Fruit fly (Drosophila melanogaster): ENCODE results near the gene mtrm.
A peak's percentile ranks its signal among the peaks of the same experiment; 100 is the strongest.

Gene mtrm

dm6 chr3L:8383968-8384367 lies 28.8 kb upstream of the mtrm start (continued):
- TF ChIP-seq achi (GFP tag; optimal IDR thresholded peaks at IDR 0.05) (peak; percentile 27), fd59A (GFP tag; optimal IDR thresholded peaks at IDR 0.05) (no peak), CG6792 (GFP tag; optimal IDR thresholded peaks at IDR 0.05) (no peak), CG6276 (GFP tag; optimal IDR thresholded peaks at IDR 0.05) (peak; percentile 21), ss (GFP tag; optimal IDR thresholded peaks at IDR 0.05) (peak in 1 of 2 experiments; percentile 38), lz (GFP tag; optimal IDR thresholded peaks at IDR 0.05) (no peak), Eip93F (GFP tag; optimal IDR thresholded peaks at IDR 0.05) (no peak), salr (GFP tag; optimal IDR thresholded peaks at IDR 0.05) (peak in 1 of 2 experiments; percentile 59), CG11902 (GFP tag; optimal IDR thresholded peaks at IDR 0.05) (no peak), Gug (GFP tag; IDR thresholded peaks at IDR 0.05) (no peak), cyc (GFP tag; optimal IDR thresholded peaks at IDR 0.05) (no peak), Ets96B (tag; optimal IDR thresholded peaks at IDR 0.05) (no peak), dsx (GFP tag; optimal IDR thresholded peaks at IDR 0.05; ENCODE audit: poor library complexity, severe bottlenecking) (no peak), Smox (GFP tag; optimal IDR thresholded peaks at IDR 0.05) (no peak), CG4318 (GFP tag; optimal IDR thresholded peaks at IDR 0.05) (peak; percentile 59), CG15336 (GFP tag; IDR thresholded peaks at IDR 0.05) (peak; percentile 73), CG6163 (GFP tag; IDR thresholded peaks at IDR 0.05) (no peak), pdm3 (GFP tag; optimal IDR thresholded peaks at IDR 0.05) (peak; percentile 23), dac (GFP tag; optimal IDR thresholded peaks at IDR 0.05) (peak; percentile 51), CG31627 (GFP tag; optimal IDR thresholded peaks at IDR 0.05) (no peak), acj6 (GFP tag; optimal IDR thresholded peaks at IDR 0.05) (no peak), CG1621 (tag; optimal IDR thresholded peaks at IDR 0.05) (no peak), Met (GFP tag; optimal IDR thresholded peaks at IDR 0.05) (no peak), CG9139 (GFP tag; optimal IDR thresholded peaks at IDR 0.05) (no peak), OdsH (GFP tag; optimal IDR thresholded peaks at IDR 0.05) (peak; percentile 27), Eip78C (GFP tag) (peak; percentile 59), Eip75B (GFP tag; optimal IDR thresholded peaks at IDR 0.05) (no peak), CG16779 (tag; optimal IDR thresholded peaks at IDR 0.05) (no peak), topi (GFP tag; optimal IDR thresholded peaks at IDR 0.05) (no peak)

dm6 chr3L:8385055-8385454 lies 27.8 kb upstream of the mtrm start:
- TF ChIP-seq Hr39 (GFP tag; optimal IDR thresholded peaks at IDR 0.05) (peak; percentile 81), fd85E (GFP tag; optimal IDR thresholded peaks at IDR 0.05) (peak; percentile 57), Hr38 (GFP tag; optimal IDR thresholded peaks at IDR 0.05) (no peak), CG6854 (GFP tag; optimal IDR thresholded peaks at IDR 0.05) (peak; percentile 28), CG11294 (GFP tag; IDR thresholded peaks at IDR 0.05) (peak; percentile 16; the same call in 1 of the 2 replicates), fkh (GFP tag; optimal IDR thresholded peaks at IDR 0.05) (no peak), lz (GFP tag; optimal IDR thresholded peaks at IDR 0.05) (peak; percentile 60), Gug (GFP tag; IDR thresholded peaks at IDR 0.05) (peak; percentile 62), CG16779 (tag; optimal IDR thresholded peaks at IDR 0.05) (peak; percentile 73), CG8319 (GFP tag; optimal IDR thresholded peaks at IDR 0.05) (peak; percentile 69), Lpt (GFP tag; optimal IDR thresholded peaks at IDR 0.05) (peak; percentile 70), CG9139 (GFP tag; optimal IDR thresholded peaks at IDR 0.05) (peak; percentile 56), achi (GFP tag; optimal IDR thresholded peaks at IDR 0.05) (peak; percentile 86), CG1621 (tag; optimal IDR thresholded peaks at IDR 0.05) (peak; percentile 66), Ets96B (tag; optimal IDR thresholded peaks at IDR 0.05) (peak; percentile 68), OdsH (GFP tag; optimal IDR thresholded peaks at IDR 0.05) (peak; percentile 86), Eip75B (GFP tag; optimal IDR thresholded peaks at IDR 0.05) (peak; percentile 88), CG31627 (GFP tag; optimal IDR thresholded peaks at IDR 0.05) (peak; percentile 68), CG34406 (GFP tag; optimal IDR thresholded peaks at IDR 0.05) (peak; percentile 83), spab (GFP tag; optimal IDR thresholded peaks at IDR 0.05) (peak; percentile 74), svp (GFP tag) (peak; percentile 89), CG4318 (GFP tag; optimal IDR thresholded peaks at IDR 0.05) (peak; percentile 82), CG6792 (GFP tag; optimal IDR thresholded peaks at IDR 0.05) (peak; percentile 85), dsx (GFP tag; optimal IDR thresholded peaks at IDR 0.05; ENCODE audit: poor library complexity, severe bottlenecking) (peak; percentile 70), CG6163 (GFP tag; IDR thresholded peaks at IDR 0.05) (peak; percentile 79), CG15336 (GFP tag; IDR thresholded peaks at IDR 0.05) (peak; percentile 85), salr (GFP tag; optimal IDR thresholded peaks at IDR 0.05) (peak; percentile 61 to 87), net (GFP tag; optimal IDR thresholded peaks at IDR 0.05) (peak; percentile 87), Blimp-1 (GFP tag; optimal IDR thresholded peaks at IDR 0.05) (peak; percentile 48), eg (GFP tag; IDR thresholded peaks at IDR 0.05) (peak; percentile 60), pdm3 (GFP tag; optimal IDR thresholded peaks at IDR 0.05) (peak; percentile 87), CG6808 (GFP tag; optimal IDR thresholded peaks at IDR 0.05) (peak; percentile 85), Sox102F (GFP tag; optimal IDR thresholded peaks at IDR 0.05) (peak; percentile 83), vri (GFP tag; optimal IDR thresholded peaks at IDR 0.05) (peak; percentile 20), CG8119 (GFP tag; IDR thresholded peaks at IDR 0.05) (peak; percentile 82), Sox14 (GFP tag; optimal IDR thresholded peaks at IDR 0.05) (peak; percentile 86), dac (GFP tag; optimal IDR thresholded peaks at IDR 0.05) (peak; percentile 54)
